Worm (Caenorhabditis elegans): ENCODE data around the gene sfxn-5.

DNA sequence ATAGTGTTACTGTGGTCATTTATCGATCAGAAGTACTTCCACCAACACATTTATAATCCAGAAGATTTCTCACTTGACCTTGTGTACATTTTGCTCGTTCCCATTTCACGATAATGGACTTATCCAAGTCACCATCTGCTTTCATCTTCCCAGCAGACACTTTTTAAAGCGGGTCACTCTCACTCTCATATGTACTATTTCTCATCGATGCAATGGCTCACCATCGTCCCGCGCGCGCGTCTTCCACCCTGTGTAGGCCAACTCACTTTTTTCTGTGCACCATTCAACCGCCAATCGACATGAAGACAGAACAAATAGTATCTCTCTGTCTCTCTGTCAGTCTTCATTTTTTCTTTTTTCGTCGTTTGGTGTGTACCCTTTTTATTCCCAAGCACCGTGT is 52.7 kb downstream of the sfxn-5 start:
- TF ChIP-seq him-1 (tag; optimal IDR thresholded peaks at IDR 0.05): no peak
- TF ChIP-seq dao-5 (tag; optimal IDR thresholded peaks at IDR 0.05): no peak
